Worm (Caenorhabditis elegans): ENCODE measurements around the gene F35E8.13.
"Not testable (repeated sequence)": the region's sequence is repeated elsewhere in the genome, so short reads cannot be mapped to it uniquely, and the experiment has no call there.

F35E8.13 gene

DNA sequence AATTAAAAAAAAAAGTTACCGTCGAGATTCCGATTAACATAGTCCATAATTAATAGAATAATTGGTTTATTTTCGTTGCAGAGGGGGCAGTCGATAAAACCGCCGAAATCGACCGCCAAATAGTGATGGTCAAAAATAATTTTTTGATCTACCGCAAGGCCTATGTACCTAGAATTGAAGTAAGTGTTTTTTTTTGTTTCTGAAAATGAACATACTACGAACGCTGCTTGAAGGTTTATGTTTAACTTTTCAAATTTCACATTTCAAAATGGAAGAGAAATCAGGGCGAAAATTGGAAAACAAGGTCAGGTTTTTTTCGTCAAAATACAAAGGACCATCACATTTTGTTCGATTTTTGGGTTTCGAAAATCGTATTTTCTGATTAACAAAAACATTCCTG is 5.2 kb downstream of the F35E8.13 start, which contains the start of gene pzf-1:
Gene pzf-1 (minus strand): TSS at position 101 of the 400 bp plus-strand sequence.
- TF ChIP-seq T20F7.1 (GFP tag; optimal IDR thresholded peaks at IDR 0.05) (no peak), zfp-2 (tag; optimal IDR thresholded peaks at IDR 0.05) (no peak), F10B5.3 (tag; optimal IDR thresholded peaks at IDR 0.05) (no peak), ceh-44 (GFP tag; IDR thresholded peaks at IDR 0.05) (no peak)

DNA sequence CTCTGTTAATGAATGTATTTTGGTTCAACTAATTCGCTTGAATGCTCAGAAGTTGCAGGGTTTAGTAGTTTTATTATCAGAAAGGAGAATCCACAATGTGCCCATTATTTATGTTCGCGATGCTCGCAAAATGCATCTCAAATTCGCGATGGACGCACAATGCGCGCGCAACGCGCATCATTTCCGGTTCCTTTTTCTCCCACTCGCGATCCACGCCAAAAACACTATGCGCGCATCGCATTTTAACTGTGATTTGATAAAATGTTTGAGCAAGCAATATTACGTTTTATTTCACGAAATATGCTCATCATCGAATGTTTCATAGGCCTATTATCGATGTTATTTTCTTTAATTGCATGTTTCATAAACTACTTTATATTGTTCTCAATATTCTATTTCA is 6.8 kb downstream of the F35E8.13 start, which contains the start of gene srbc-77:
Gene srbc-77 (plus strand): TSS at position 301 of the 400 bp plus-strand sequence.
- TF ChIP-seq jun-1 (tag; optimal IDR thresholded peaks at IDR 0.05); daf-8 (GFP tag; IDR thresholded peaks at IDR 0.05); rbr-2 (tag; optimal IDR thresholded peaks at IDR 0.05): not testable (repeated sequence)

DNA sequence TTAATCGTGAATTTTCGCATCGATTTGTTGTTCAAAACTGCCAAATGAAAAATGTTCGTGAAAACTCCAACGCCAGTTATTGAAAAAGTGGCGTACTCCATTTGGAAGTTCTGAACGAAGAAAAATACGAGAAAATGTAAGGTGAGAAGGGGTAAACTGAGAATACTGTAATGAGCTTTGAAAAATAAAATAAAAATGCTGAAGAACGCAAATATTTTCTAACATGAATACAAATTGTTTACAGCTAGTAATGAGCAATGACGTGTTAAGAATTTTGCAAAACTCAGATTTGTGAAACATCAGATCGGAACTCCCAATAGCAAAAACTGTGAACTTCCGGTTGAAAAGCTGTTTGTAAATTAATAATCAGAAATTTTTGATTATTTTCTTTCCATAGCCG is 9.3 kb downstream of the F35E8.13 start, which contains the start of gene srw-26:
Gene srw-26 (minus strand): TSS at position 101 of the 400 bp plus-strand sequence.
- no peak for TF ChIP-seq fkh-10 (GFP tag; optimal IDR thresholded peaks at IDR 0.05)
- TF ChIP-seq arid-1 (GFP tag; conservative IDR thresholded peaks at IDR 0.05): no peak
- no peak for TF ChIP-seq snpc-1.2 (GFP tag; IDR thresholded peaks at IDR 0.05)
- TF ChIP-seq daf-16 (GFP tag; optimal IDR thresholded peaks at IDR 0.05): no peak
- TF ChIP-seq daf-16 (tag; optimal IDR thresholded peaks at IDR 0.05): no peak
- TF ChIP-seq F10B5.3 (tag; optimal IDR thresholded peaks at IDR 0.05): no peak
- no peak for TF ChIP-seq jun-1 (tag; optimal IDR thresholded peaks at IDR 0.05)
- no peak for TF ChIP-seq F26F4.8 (GFP tag; conservative IDR thresholded peaks at IDR 0.05)
- TF ChIP-seq lin-13 (GFP tag; optimal IDR thresholded peaks at IDR 0.05): no peak
- no peak for TF ChIP-seq nhr-76 (tag; optimal IDR thresholded peaks at IDR 0.05)
- TF ChIP-seq mes-2 (tag; optimal IDR thresholded peaks at IDR 0.05; ENCODE audit: poor library complexity, severe bottlenecking): no peak
- no peak for TF ChIP-seq ZK337.2 (GFP tag; IDR thresholded peaks at IDR 0.05)
- no peak for TF ChIP-seq zag-1 (tag; optimal IDR thresholded peaks at IDR 0.05)
- TF ChIP-seq mdl-1 (tag; optimal IDR thresholded peaks at IDR 0.05): no peak
- TF ChIP-seq madf-5 (GFP tag; IDR thresholded peaks at IDR 0.05): no peak
- TF ChIP-seq madf-9 (GFP tag; conservative IDR thresholded peaks at IDR 0.05): no peak
- TF ChIP-seq dpl-1 (GFP tag; optimal IDR thresholded peaks at IDR 0.05): no peak
- no peak for TF ChIP-seq egl-43 (GFP tag; IDR thresholded peaks at IDR 0.05)

DNA sequence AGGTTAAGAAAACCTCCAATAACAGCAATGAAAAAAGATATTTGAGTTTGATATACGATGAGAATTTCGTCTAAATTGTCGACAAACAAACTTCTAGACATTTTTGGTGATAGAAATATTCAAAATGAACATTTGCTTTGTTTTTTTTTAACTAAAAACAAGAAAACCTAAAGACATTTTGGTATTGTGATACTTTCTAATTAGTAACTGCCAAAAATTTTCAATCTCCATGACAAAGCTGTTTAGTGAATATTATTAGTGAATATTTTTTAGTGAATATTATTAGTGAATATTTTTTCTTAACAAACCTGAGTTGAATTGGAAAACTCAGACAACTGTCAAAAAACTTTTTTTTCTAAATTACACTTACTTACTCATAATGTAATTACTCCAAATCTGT is 17.2 kb downstream of the F35E8.13 start, which contains the start of gene srw-55:
Gene srw-55 (minus strand): TSS at position 101 of the 400 bp plus-strand sequence.
- TF ChIP-seq nhr-28 (tag; optimal IDR thresholded peaks at IDR 0.05): no peak
- TF ChIP-seq unc-62 (GFP tag; optimal IDR thresholded peaks at IDR 0.05 in 1 of 2): peak in 1 of 2 experiments; percentile 66
- TF ChIP-seq unc-62 (tag; optimal IDR thresholded peaks at IDR 0.05): no peak
- TF ChIP-seq unc-39 (tag; optimal IDR thresholded peaks at IDR 0.05): no peak

DNA sequence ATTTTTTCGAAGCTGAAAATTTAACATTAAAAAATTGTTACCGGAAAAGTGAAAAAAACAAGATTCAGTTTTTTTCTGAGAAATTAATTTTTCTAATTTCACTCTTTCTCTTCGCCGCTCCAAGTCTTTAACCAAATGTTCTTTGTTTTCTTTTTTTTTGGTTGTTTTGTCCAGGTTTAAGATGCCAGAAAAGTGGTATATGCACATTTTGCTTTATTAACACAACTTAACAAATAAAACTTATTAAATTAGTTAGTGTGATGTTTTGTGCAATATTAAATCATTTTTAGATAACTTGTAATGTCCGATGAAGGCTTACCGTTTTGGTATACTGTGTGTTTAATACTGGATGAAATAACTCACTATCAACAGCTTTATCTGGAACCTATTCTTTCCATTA is 20.0 kb downstream of the F35E8.13 start, which contains the start of gene srw-53:
Gene srw-53 (plus strand): TSS at position 301 of the 400 bp plus-strand sequence.
- no peak for TF ChIP-seq aly-2 (tag; optimal IDR thresholded peaks at IDR 0.05)
- no peak for TF ChIP-seq nhr-111 (GFP tag; optimal IDR thresholded peaks at IDR 0.05)
- TF ChIP-seq nhr-76 (tag; optimal IDR thresholded peaks at IDR 0.05): no peak
- TF ChIP-seq F10B5.3 (tag; optimal IDR thresholded peaks at IDR 0.05): no peak
- no peak for TF ChIP-seq mxl-2 (GFP tag; conservative IDR thresholded peaks at IDR 0.05)
- no peak for TF ChIP-seq nhr-41 (GFP tag; IDR thresholded peaks at IDR 0.05)
- TF ChIP-seq madf-5 (GFP tag; IDR thresholded peaks at IDR 0.05): no peak
- no peak for TF ChIP-seq dve-1 (tag; optimal IDR thresholded peaks at IDR 0.05; ENCODE audit: insufficient read depth)
- TF ChIP-seq nhr-25 (tag; optimal IDR thresholded peaks at IDR 0.05; ENCODE audit: borderline replicate concordance, insufficient read depth): no peak
- TF ChIP-seq zag-1 (tag; optimal IDR thresholded peaks at IDR 0.05): no peak
- no peak for TF ChIP-seq tra-1 (GFP tag; IDR thresholded peaks at IDR 0.05)
- TF ChIP-seq T26A8.4 (GFP tag; IDR thresholded peaks at IDR 0.05): no peak
- no peak for TF ChIP-seq dpl-1 (GFP tag; optimal IDR thresholded peaks at IDR 0.05)
- TF ChIP-seq vab-7 (GFP tag; IDR thresholded peaks at IDR 0.05): no peak
- TF ChIP-seq mes-2 (tag; optimal IDR thresholded peaks at IDR 0.05; ENCODE audit: poor library complexity, severe bottlenecking): no peak
- TF ChIP-seq tag-97 (GFP tag; IDR thresholded peaks at IDR 0.05): no peak
- TF ChIP-seq Y105C5A.15 (GFP tag; IDR thresholded peaks at IDR 0.05): no peak

Measured in whole organism, L4 larva.